Worm (Caenorhabditis elegans) whole organism, mixed stage, embryonic: Measurements from ENCODE around the gene eif-2A.

Source experiments
- ces-1 ChIP-seq: fragments of 150-350 bp; optimal IDR thresholded peaks from 2 replicates; lab custom pipeline; 2014; ENCODE audit warnings: missing biosample characterization, missing genetic modification reagents, missing genetic modification characterization
- elt-1 ChIP-seq: sonication (generic microtip); optimal IDR thresholded peaks from 2 replicates; lab custom pipeline; 2017; ENCODE audit warnings: missing genetic modification characterization, mild to moderate bottlenecking, missing compliant biosample characterization, antibody characterized with exemption, moderate library complexity, borderline replicate concordance; ENCODE audit not compliant: insufficient read depth
- elt-3 ChIP-seq: fragments of 150-350 bp; optimal IDR thresholded peaks from 2 replicates; lab custom pipeline; 2014; ENCODE audit warnings: missing biosample characterization, missing genetic modification characterization
- flh-1 ChIP-seq: fragments of 200-800 bp; sonication (Bioruptor generic); optimal IDR thresholded peaks from 2 replicates; lab custom pipeline; 2018; ENCODE audit warnings: mild to moderate bottlenecking, missing genetic modification characterization, moderate library complexity, missing compliant biosample characterization
- lin-13 ChIP-seq: fragments of 150-350 bp; optimal IDR thresholded peaks from 2 replicates; lab custom pipeline; 2014; ENCODE audit warnings: missing biosample characterization, missing genetic modification characterization
- lin-32 ChIP-seq: fragments of 200-800 bp; sonication (Bioruptor generic); optimal IDR thresholded peaks from 2 replicates; lab custom pipeline; 2018; ENCODE audit warnings: mild to moderate bottlenecking, missing genetic modification characterization, missing compliant biosample characterization
- lsy-2 ChIP-seq: fragments of 150-350 bp; optimal IDR thresholded peaks from 2 replicates; lab custom pipeline; 2014; ENCODE audit warnings: missing biosample characterization, missing genetic modification characterization
- mep-1 ChIP-seq: fragments of 150-350 bp; optimal IDR thresholded peaks from 2 replicates; lab custom pipeline; 2017; ENCODE audit warnings: missing biosample characterization, missing genetic modification reagents, missing genetic modification characterization, inconsistent platforms
- nhr-237 ChIP-seq: fragments of 150-350 bp; optimal IDR thresholded peaks from 2 replicates; lab custom pipeline; 2014; ENCODE audit warnings: missing biosample characterization, missing genetic modification characterization
- pha-4 ChIP-seq: fragments of 150-350 bp; optimal IDR thresholded peaks from 2 replicates; lab custom pipeline; 2018; ENCODE audit warnings: missing biosample characterization, missing genetic modification reagents, missing genetic modification characterization
- sptf-1 ChIP-seq: sonication (generic microtip); optimal IDR thresholded peaks from 2 replicates; lab custom pipeline; 2017; ENCODE audit warnings: mild to moderate bottlenecking, missing genetic modification characterization, moderate library complexity, missing compliant biosample characterization
- unc-39 ChIP-seq: fragments of 150-350 bp; optimal IDR thresholded peaks from 2 replicates; lab custom pipeline; 2014; ENCODE audit warnings: missing biosample characterization, missing genetic modification characterization
- unc-62 ChIP-seq: fragments of 150-350 bp; optimal IDR thresholded peaks from 2 replicates; lab custom pipeline; 2014; ENCODE audit warnings: missing biosample characterization, missing genetic modification reagents, missing genetic modification characterization
- ztf-11 ChIP-seq: fragments of 150-350 bp; optimal IDR thresholded peaks from 2 replicates; lab custom pipeline; 2014; ENCODE audit warnings: missing biosample characterization, missing genetic modification characterization

DNA sequence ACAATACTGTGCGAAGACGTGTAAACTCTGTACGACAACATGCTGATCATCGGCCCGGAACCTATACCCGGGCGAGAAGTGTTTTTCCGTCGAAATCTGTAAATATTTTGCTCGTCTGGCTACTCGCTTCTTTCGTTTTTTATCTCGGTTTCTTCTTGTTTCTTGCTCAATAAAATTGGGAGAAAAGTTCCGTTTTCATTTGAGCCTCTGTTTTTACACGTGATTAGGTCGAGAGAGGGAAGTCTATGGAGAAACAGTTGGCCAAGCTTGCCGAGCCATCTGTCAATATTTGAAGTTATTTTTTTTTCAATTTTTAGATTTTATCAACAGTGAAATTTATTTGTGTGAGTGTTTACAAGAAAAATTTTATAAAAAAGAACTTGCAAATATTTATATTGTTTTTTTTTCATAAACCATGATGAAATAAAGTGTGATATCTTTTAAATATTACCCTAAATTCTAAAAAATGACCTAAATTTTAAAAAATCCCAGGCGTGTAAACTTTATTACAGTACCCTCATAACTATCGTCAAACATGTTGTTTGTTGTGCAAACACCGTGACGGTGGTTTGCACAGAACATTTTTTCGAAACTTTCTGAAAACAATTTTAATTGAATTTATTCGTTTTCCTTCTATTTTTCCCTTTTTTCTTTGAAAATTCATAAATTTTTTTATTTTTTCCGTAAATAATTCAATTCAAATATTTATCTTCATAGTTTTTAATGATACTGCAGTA is 28.5 kb downstream of the eif-2A start:
- TF ChIP-seq ces-1 (GFP tag; lab: Kevin White, UChicago), result no peak
- no peak for TF ChIP-seq elt-3 (tag; lab: Kevin White, UChicago)
- no peak for TF ChIP-seq ztf-11 (tag; lab: Kevin White, UChicago)
- no peak for TF ChIP-seq pha-4
- no peak for TF ChIP-seq unc-62 (GFP tag; lab: Kevin White, UChicago)
- TF ChIP-seq sptf-1 (tag; lab: Kevin White, UChicago), result no peak
- TF ChIP-seq mep-1 (tag; lab: Kevin White, UChicago), result no peak
- no peak for TF ChIP-seq nhr-237 (tag; lab: Kevin White, UChicago)
- no peak for TF ChIP-seq flh-1 (GFP tag; lab: Kevin White, UChicago)
- TF ChIP-seq lin-32 (GFP tag; lab: Kevin White, UChicago), result no peak
- no peak for TF ChIP-seq elt-1 (tag; lab: Kevin White, UChicago)
- TF ChIP-seq lsy-2, result peak; percentile 77
- no peak for TF ChIP-seq unc-39 (tag; lab: Kevin White, UChicago)
- no peak for TF ChIP-seq lin-13
